Worm (Caenorhabditis elegans): ENCODE results near the gene daf-22.
"Not testable (repeated sequence)": the region's sequence is repeated elsewhere in the genome, so short reads cannot be mapped to it uniquely, and the experiment has no call there.

- TF ChIP-seq nhr-76, rnt-1, ztf-4 (tag; optimal IDR thresholded peaks at IDR 0.05): not testable (repeated sequence)
Measured at ce11 chrII:12441164-12441563, 15.7 kb upstream of the daf-22 start, which contains the start of gene Y57A10C.10.

Data from whole organism, L1 larva.